Worm (Caenorhabditis elegans) whole organism, L1 larva: ENCODE results near the gene F46C5.6.

ENCODE experiments used
- dpl-1 ChIP-seq, 3 experiments: fragments of 150-350 bp in 2 of 3; sonication (generic microtip) in 1 of 3; optimal IDR thresholded peaks; 2 replicates each; lab custom pipeline; 2014 to 2017; ENCODE audit warnings: missing biosample characterization in 3 of 3, missing genetic modification characterization in 3 of 3, missing genetic modification reagents in 3 of 3
- lin-39 ChIP-seq: fragments of 150-350 bp; optimal IDR thresholded peaks from 2 replicates; lab custom pipeline; 2014; ENCODE audit warnings: missing biosample characterization, missing genetic modification reagents, missing genetic modification characterization
- nhr-76 ChIP-seq: sonication (generic microtip); optimal IDR thresholded peaks from 2 replicates; lab custom pipeline; 2017; ENCODE audit warnings: missing biosample characterization, missing genetic modification characterization

DNA sequence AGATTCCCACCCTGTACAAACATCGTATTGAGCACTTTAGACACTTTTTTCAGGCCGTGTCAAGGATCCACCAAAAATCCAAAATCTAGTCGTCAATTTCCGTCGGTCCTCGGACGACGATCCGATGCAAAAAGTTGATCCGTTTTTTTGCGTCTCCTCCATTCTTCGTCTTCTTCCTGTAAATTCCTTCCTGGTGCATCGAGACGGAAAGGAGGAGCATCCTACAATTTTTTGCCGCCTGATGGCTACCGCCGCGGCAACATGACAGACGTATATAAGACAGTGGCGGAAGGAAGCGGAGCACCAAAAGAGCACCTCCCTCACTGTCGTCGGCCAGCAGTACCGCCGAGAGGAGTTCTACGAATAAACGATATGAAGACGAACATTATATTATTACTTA, 43.5 kb downstream of the F46C5.6 start, which contains the start of gene appg-2:
- TF ChIP-seq dpl-1 (GFP tag; optimal IDR thresholded peaks at IDR 0.05; lab: Kevin White, UChicago) (no peak), nhr-76 (tag; lab: Kevin White, UChicago) (no peak), lin-39 (no peak)
